Worm (Caenorhabditis elegans) whole organism, L4/young adult: Measurements from ENCODE around the gene F37H8.6.

Experiments used
- W03F9.2 ChIP-seq: fragments of 150-350 bp; optimal IDR thresholded peaks from 2 replicates; lab custom pipeline; 2014; ENCODE audit warnings: missing biosample characterization, missing genetic modification characterization
- him-1 ChIP-seq: sonication (generic microtip); optimal IDR thresholded peaks from 2 replicates; lab custom pipeline; 2016; ENCODE audit warnings: missing genotype, missing genetic modification reagents, missing genetic modification characterization, missing compliant biosample characterization

DNA sequence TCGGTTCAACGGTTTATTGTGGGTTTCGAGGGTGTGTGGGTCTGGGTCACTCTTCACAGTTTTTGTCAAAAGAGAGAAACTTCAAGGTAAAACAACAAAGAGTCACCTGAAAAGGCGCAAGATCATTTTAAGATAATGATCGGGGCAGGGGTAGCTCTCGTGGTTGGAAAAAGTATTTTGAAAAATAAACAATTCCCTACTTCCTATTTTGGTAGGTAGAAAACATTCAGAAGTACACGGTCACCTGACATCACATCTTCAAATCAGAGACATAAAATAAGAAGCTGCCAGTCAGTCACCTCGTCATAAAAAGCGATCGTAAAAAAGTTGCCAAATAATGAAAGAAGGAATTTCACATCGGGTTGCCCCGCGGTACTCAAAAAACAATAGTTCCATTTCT is 15.2 kb upstream of the F37H8.6 start:
- TF ChIP-seq him-1 (tag; lab: Kevin White, UChicago) (no peak), W03F9.2 (tag; lab: Kevin White, UChicago) (no peak)
